Worm (Caenorhabditis elegans) whole organism, young adult: ENCODE results near the gene cutl-27.

Source experiments
- B0035.1 ChIP-seq: sonication (generic microtip); optimal IDR thresholded peaks from 2 replicates; lab custom pipeline; 2016; ENCODE audit warnings: missing genetic modification characterization, mild to moderate bottlenecking, missing compliant biosample characterization, missing genotype, missing genetic modification reagents
- B0261.1 ChIP-seq: sonication (generic microtip); optimal IDR thresholded peaks from 2 replicates; lab custom pipeline; 2016; ENCODE audit warnings: mild to moderate bottlenecking, missing genetic modification characterization, moderate library complexity, missing compliant biosample characterization
- B0336.3 ChIP-seq: fragments of 200-800 bp; sonication (Bioruptor generic); IDR thresholded peaks from 2 replicates; pipeline ENCODE4 v1.3.6; 2022; ENCODE audit warnings: missing genetic modification characterization, missing compliant biosample characterization
- F10E7.11 ChIP-seq: sonication (generic microtip); optimal IDR thresholded peaks from 2 replicates; lab custom pipeline; 2017; ENCODE audit warnings: mild to moderate bottlenecking, missing genetic modification characterization, moderate library complexity, missing compliant biosample characterization
- F23B12.7 ChIP-seq: sonication (generic microtip); optimal IDR thresholded peaks from 2 replicates; lab custom pipeline; 2017; ENCODE audit warnings: missing genetic modification characterization, mild to moderate bottlenecking, missing compliant biosample characterization, antibody characterized with exemption, moderate library complexity; ENCODE audit not compliant: insufficient read depth
- F33H1.4 ChIP-seq: fragments of 200-800 bp; sonication (Bioruptor generic); IDR thresholded peaks from 2 replicates; pipeline ENCODE4 v1.3.6; 2022; ENCODE audit warnings: missing genetic modification reagents, missing genetic modification characterization, missing compliant biosample characterization
- F37B4.10 ChIP-seq: fragments of 200-800 bp; sonication (Bioruptor generic); IDR thresholded peaks from 2 replicates; pipeline ENCODE4 v1.3.6; 2022; ENCODE audit warnings: missing genetic modification characterization, missing compliant biosample characterization
- F39B2.1 ChIP-seq: fragments of 200-800 bp; sonication (Bioruptor generic); IDR thresholded peaks from 2 replicates; pipeline ENCODE4 v1.3.6; 2022; ENCODE audit warnings: missing genetic modification reagents, missing genetic modification characterization, missing compliant biosample characterization
- F49E8.2 ChIP-seq: sonication (generic microtip); optimal IDR thresholded peaks from 3 replicates; lab custom pipeline; 2017; ENCODE audit warnings: missing genetic modification characterization, mild to moderate bottlenecking, missing compliant biosample characterization, antibody characterized with exemption, moderate library complexity; ENCODE audit not compliant: insufficient read depth
- F52B5.7 ChIP-seq: sonication (generic microtip); optimal IDR thresholded peaks from 2 replicates; lab custom pipeline; 2016; ENCODE audit warnings: mild to moderate bottlenecking, missing genetic modification characterization, missing compliant biosample characterization
- K11D2.4 ChIP-seq: fragments of 200-800 bp; sonication (Bioruptor generic); IDR thresholded peaks from 2 replicates; pipeline ENCODE4 v1.3.6; 2022; ENCODE audit warnings: missing genetic modification reagents, missing genetic modification characterization, missing compliant biosample characterization
- K12H6.12 ChIP-seq: fragments of 200-800 bp; sonication (Bioruptor generic); optimal IDR thresholded peaks from 2 replicates; lab custom pipeline; 2018; ENCODE audit warnings: mild to moderate bottlenecking, missing genetic modification characterization, missing compliant biosample characterization
- Y53G8AR.9 ChIP-seq: fragments of 200-800 bp; sonication (Bioruptor generic); conservative IDR thresholded peaks from 2 replicates; pipeline ENCODE4 v1.3.6; 2022; ENCODE audit warnings: missing genetic modification reagents, missing genetic modification characterization, missing compliant biosample characterization
- Y95B8A.8 ChIP-seq: fragments of 200-800 bp; sonication (Bioruptor generic); IDR thresholded peaks from 2 replicates; pipeline ENCODE4 v1.3.6; 2022; ENCODE audit warnings: missing genetic modification reagents, missing genetic modification characterization, missing compliant biosample characterization
- ZK185.1 ChIP-seq: sonication (generic microtip); optimal IDR thresholded peaks from 2 replicates; lab custom pipeline; 2016; ENCODE audit warnings: mild to moderate bottlenecking, missing genetic modification characterization, missing compliant biosample characterization; ENCODE audit not compliant: poor library complexity, severe bottlenecking
- akir-1 ChIP-seq: fragments of 200-800 bp; sonication (Bioruptor generic); optimal IDR thresholded peaks from 2 replicates; lab custom pipeline; 2018; ENCODE audit warnings: mild to moderate bottlenecking, missing genetic modification characterization, moderate library complexity, missing compliant biosample characterization
- ama-1 ChIP-seq, 3 experiments: fragments of 150-350 bp in 1 of 3; sonication (generic microtip) in 2 of 3; optimal IDR thresholded peaks; 2 replicates each; lab custom pipeline; 2014 to 2018; ENCODE audit warnings: missing biosample characterization in 2 of 3, missing genetic modification characterization in 2 of 3, missing genetic modification reagents in 2 of 3
- attf-5 ChIP-seq: fragments of 200-800 bp; sonication (Bioruptor generic); optimal IDR thresholded peaks from 2 replicates; lab custom pipeline; 2018; ENCODE audit warnings: mild to moderate bottlenecking, missing genetic modification characterization, missing compliant biosample characterization
- attf-6 ChIP-seq: fragments of 200-800 bp; sonication (Bioruptor generic); IDR thresholded peaks from 2 replicates; pipeline ENCODE4 v1.3.6; 2022; ENCODE audit warnings: missing genetic modification reagents, missing genetic modification characterization, missing compliant biosample characterization
- ccch-3 ChIP-seq: fragments of 200-800 bp; sonication (Bioruptor generic); optimal IDR thresholded peaks from 2 replicates; lab custom pipeline; 2018; ENCODE audit warnings: mild to moderate bottlenecking, missing genetic modification characterization, missing compliant biosample characterization
- ceh-27 ChIP-seq: fragments of 200-800 bp; sonication (Bioruptor generic); optimal IDR thresholded peaks from 2 replicates; lab custom pipeline; 2018; ENCODE audit warnings: mild to moderate bottlenecking, missing genetic modification characterization, moderate library complexity, missing compliant biosample characterization
- ceh-91 ChIP-seq: fragments of 200-800 bp; sonication (Bioruptor generic); IDR thresholded peaks from 2 replicates; pipeline ENCODE4 v1.3.6; 2022; ENCODE audit warnings: missing genetic modification reagents, missing genetic modification characterization, missing compliant biosample characterization
- dox-1 ChIP-seq: fragments of 200-800 bp; sonication (Bioruptor generic); IDR thresholded peaks from 2 replicates; pipeline ENCODE4 v1.3.6; 2022; ENCODE audit warnings: missing genetic modification reagents, missing genetic modification characterization, missing compliant biosample characterization
- gei-17 ChIP-seq: fragments of 200-800 bp; sonication (Bioruptor generic); optimal IDR thresholded peaks from 2 replicates; lab custom pipeline; 2018; ENCODE audit warnings: mild to moderate bottlenecking, missing genetic modification characterization, missing compliant biosample characterization
- hlh-26 ChIP-seq: fragments of 200-800 bp; sonication (Bioruptor generic); conservative IDR thresholded peaks from 2 replicates; pipeline ENCODE4 v1.3.6; 2022; ENCODE audit warnings: missing genetic modification reagents, missing genetic modification characterization, missing compliant biosample characterization
- hmg-1.2 ChIP-seq: fragments of 200-800 bp; sonication (Bioruptor generic); IDR thresholded peaks from 2 replicates; pipeline ENCODE4 v1.3.6; 2022; ENCODE audit warnings: missing genetic modification reagents, missing genetic modification characterization, missing compliant biosample characterization
- hrde-1 ChIP-seq: sonication (generic microtip); optimal IDR thresholded peaks from 2 replicates; lab custom pipeline; 2016; ENCODE audit warnings: missing genetic modification characterization, mild to moderate bottlenecking, missing compliant biosample characterization, moderate library complexity, missing genotype, missing genetic modification reagents, borderline replicate concordance
- lag-1 ChIP-seq: fragments of 200-800 bp; sonication (Bioruptor generic); IDR thresholded peaks from 2 replicates; pipeline ENCODE4 v1.3.6; 2022; ENCODE audit warnings: missing genetic modification reagents, missing genetic modification characterization, missing compliant biosample characterization
- lin-26 ChIP-seq: fragments of 200-800 bp; sonication (Bioruptor generic); IDR thresholded peaks from 2 replicates; pipeline ENCODE4 v1.3.6; 2022; ENCODE audit warnings: missing genetic modification reagents, missing genetic modification characterization, missing compliant biosample characterization
- lin-54 ChIP-seq: fragments of 200-800 bp; sonication (Bioruptor generic); optimal IDR thresholded peaks from 2 replicates; lab custom pipeline; 2018; ENCODE audit warnings: mild to moderate bottlenecking, missing genetic modification characterization, missing compliant biosample characterization
- lsy-27 ChIP-seq: sonication (generic microtip); optimal IDR thresholded peaks from 2 replicates; lab custom pipeline; 2017; ENCODE audit warnings: missing genetic modification characterization, mild to moderate bottlenecking, missing compliant biosample characterization, antibody characterized with exemption, missing genotype, borderline replicate concordance; ENCODE audit not compliant: insufficient read depth
- madf-10 ChIP-seq: sonication (generic microtip); optimal IDR thresholded peaks from 2 replicates; lab custom pipeline; 2016; ENCODE audit warnings: mild to moderate bottlenecking, missing genetic modification characterization, missing compliant biosample characterization
- madf-3 ChIP-seq: fragments of 200-800 bp; sonication (Bioruptor generic); IDR thresholded peaks from 2 replicates; pipeline ENCODE4 v1.3.6; 2022; ENCODE audit warnings: missing genetic modification reagents, missing genetic modification characterization, missing compliant biosample characterization
- madf-6 ChIP-seq: fragments of 200-800 bp; sonication (Bioruptor generic); IDR thresholded peaks from 2 replicates; pipeline ENCODE4 v1.3.6; 2022; ENCODE audit warnings: missing genetic modification reagents, missing genetic modification characterization, missing compliant biosample characterization
- mel-28 ChIP-seq: sonication (generic microtip); optimal IDR thresholded peaks from 2 replicates; lab custom pipeline; 2016; ENCODE audit warnings: borderline replicate concordance, mild to moderate bottlenecking, missing genetic modification characterization, missing compliant biosample characterization
- nfya-1 ChIP-seq: sonication (generic microtip); optimal IDR thresholded peaks from 2 replicates; lab custom pipeline; 2017; ENCODE audit warnings: antibody characterized with exemption, missing compliant biosample characterization, missing genetic modification characterization, borderline replicate concordance; ENCODE audit not compliant: insufficient read depth
- nfyb-1 ChIP-seq: fragments of 200-800 bp; sonication (Bioruptor generic); IDR thresholded peaks from 2 replicates; pipeline ENCODE4 v1.3.6; 2022; ENCODE audit warnings: missing genetic modification reagents, missing genetic modification characterization, missing compliant biosample characterization
- nhr-179 ChIP-seq: sonication (generic microtip); optimal IDR thresholded peaks from 2 replicates; lab custom pipeline; 2016; ENCODE audit warnings: mild to moderate bottlenecking, missing genetic modification characterization, missing compliant biosample characterization
- nhr-27 ChIP-seq: fragments of 200-800 bp; sonication (Bioruptor generic); optimal IDR thresholded peaks from 2 replicates; lab custom pipeline; 2018; ENCODE audit warnings: mild to moderate bottlenecking, missing genetic modification characterization, moderate library complexity, missing compliant biosample characterization
- nhr-80 ChIP-seq: sonication (generic microtip); optimal IDR thresholded peaks from 2 replicates; lab custom pipeline; 2016; ENCODE audit warnings: missing genetic modification characterization, missing compliant biosample characterization
- sdz-38 ChIP-seq: sonication (generic microtip); optimal IDR thresholded peaks from 2 replicates; lab custom pipeline; 2016; ENCODE audit warnings: missing genotype, missing genetic modification characterization, missing compliant biosample characterization
- sptf-2 ChIP-seq: fragments of 200-800 bp; sonication (Bioruptor generic); optimal IDR thresholded peaks from 2 replicates; lab custom pipeline; 2018; ENCODE audit warnings: mild to moderate bottlenecking, missing genetic modification characterization, missing compliant biosample characterization
- tbp1 ChIP-seq: fragments of 200-800 bp; sonication (Bioruptor generic); optimal IDR thresholded peaks from 2 replicates; lab custom pipeline; 2018; ENCODE audit warnings: mild to moderate bottlenecking, missing genetic modification characterization, missing compliant biosample characterization
- tbx-9 ChIP-seq: sonication (generic microtip); optimal IDR thresholded peaks from 2 replicates; lab custom pipeline; 2016; ENCODE audit warnings: borderline replicate concordance, missing genetic modification characterization, inconsistent platforms, missing compliant biosample characterization
- tlf-1 ChIP-seq: fragments of 200-800 bp; sonication (Bioruptor generic); optimal IDR thresholded peaks from 2 replicates; lab custom pipeline; 2018; ENCODE audit warnings: mild to moderate bottlenecking, missing genetic modification characterization, missing compliant biosample characterization
- zim-3 ChIP-seq: sonication (generic microtip); optimal IDR thresholded peaks from 2 replicates; lab custom pipeline; 2017; ENCODE audit warnings: mild to moderate bottlenecking, missing genetic modification characterization, moderate library complexity, missing compliant biosample characterization
- ztf-26 ChIP-seq: sonication (generic microtip); optimal IDR thresholded peaks from 2 replicates; lab custom pipeline; 2017; ENCODE audit warnings: missing genetic modification characterization, missing compliant biosample characterization

Gene cutl-27

DNA sequence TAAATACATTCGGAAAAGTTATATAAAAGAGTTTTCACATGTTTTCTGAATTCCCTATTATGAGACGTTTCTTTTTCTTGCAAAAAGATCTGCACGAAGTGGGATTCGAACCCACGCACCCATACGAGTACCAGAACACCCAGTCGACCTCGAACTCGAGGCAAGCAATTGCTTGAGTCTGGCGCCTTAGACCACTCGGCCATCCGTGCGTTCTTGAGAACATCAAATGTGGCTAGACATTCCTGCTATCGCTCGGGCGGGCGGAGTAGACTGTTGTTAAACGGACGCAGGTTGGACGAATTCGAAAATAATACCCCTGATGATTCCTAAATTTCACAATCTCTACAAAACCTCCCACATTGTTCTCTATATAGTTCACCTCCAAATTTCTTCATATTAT, 50.0 kb downstream of the cutl-27 start (continued):
- TF ChIP-seq F39B2.1 (GFP tag; lab: Robert Waterston, UW) (no peak), K11D2.4 (GFP tag; lab: Robert Waterston, UW) (no peak), attf-5 (GFP tag; lab: Kevin White, UChicago) (peak; percentile 38), nfya-1 (tag; lab: Kevin White, UChicago) (no peak), Y95B8A.8 (GFP tag; lab: Robert Waterston, UW) (0 out of 2 replicates have a peak, but pooled peaks have one; percentile 49), lag-1 (no peak), ceh-27 (GFP tag; lab: Kevin White, UChicago) (peak; percentile 58), nhr-27 (no peak), nfyb-1 (GFP tag; lab: Robert Waterston, UW) (peak; percentile 48; the same call in 1 of the 2 replicates), lin-54 (GFP tag; lab: Kevin White, UChicago) (peak; percentile 57), nhr-179 (tag; lab: Kevin White, UChicago) (no peak), akir-1 (GFP tag; lab: Kevin White, UChicago) (no peak), hmg-1.2 (GFP tag; lab: Robert Waterston, UW) (peak; percentile 71), tbp1 (peak; percentile 97), gei-17 (GFP tag; lab: Kevin White, UChicago) (no peak), B0261.1 (tag; lab: Kevin White, UChicago) (peak; percentile 87), F37B4.10 (GFP tag; lab: Robert Waterston, UW) (no peak), B0336.3 (GFP tag; lab: Robert Waterston, UW) (no peak), attf-6 (GFP tag; lab: Robert Waterston, UW) (peak; percentile 65; the same call in 1 of the 2 replicates), madf-3 (GFP tag; lab: Robert Waterston, UW) (0 out of 2 replicates have a peak, but pooled peaks have one; percentile 56), ZK185.1 (tag; lab: Kevin White, UChicago) (peak; percentile 59), mel-28 (tag; lab: Kevin White, UChicago) (no peak), sptf-2 (GFP tag; lab: Kevin White, UChicago) (no peak), ccch-3 (GFP tag; lab: Kevin White, UChicago) (no peak), hrde-1 (tag; lab: Kevin White, UChicago) (peak; percentile 44), ztf-26 (tag; lab: Kevin White, UChicago) (peak; percentile 18), B0035.1 (tag; lab: Kevin White, UChicago) (no peak), nhr-80 (peak; percentile 26), ceh-91 (GFP tag; lab: Robert Waterston, UW) (no peak), F10E7.11 (tag; lab: Kevin White, UChicago) (no peak), F23B12.7 (peak; percentile 63), madf-10 (tag; lab: Kevin White, UChicago) (peak; percentile 12), zim-3 (peak; percentile 55), lin-26 (GFP tag; lab: Robert Waterston, UW) (peak; percentile 51; the same call in 1 of the 2 replicates), Y53G8AR.9 (GFP tag; lab: Robert Waterston, UW) (peak; percentile 63; the same call in 1 of the 2 replicates), F33H1.4 (GFP tag; lab: Robert Waterston, UW) (0 out of 2 replicates have a peak, but pooled peaks have one; percentile 36), tlf-1 (GFP tag; lab: Kevin White, UChicago) (no peak), hlh-26 (GFP tag; lab: Robert Waterston, UW) (no peak), lsy-27 (tag; lab: Kevin White, UChicago) (no peak), sdz-38 (tag; lab: Kevin White, UChicago) (no peak), F49E8.2 (tag; lab: Kevin White, UChicago) (peak; percentile 1), F52B5.7 (no peak), ama-1 (optimal IDR thresholded peaks at IDR 0.05; lab: Kevin White, UChicago) (no peak), ama-1 (GFP tag; optimal IDR thresholded peaks at IDR 0.05; lab: Kevin White, UChicago) (peak in 1 of 2 experiments; percentile 8), tbx-9 (no peak), madf-6 (GFP tag; lab: Robert Waterston, UW) (peak; percentile 63), dox-1 (peak; percentile 79; the same call in 1 of the 2 replicates), K12H6.12 (tag; lab: Kevin White, UChicago) (peak; percentile 30)
